Worm (Caenorhabditis elegans): ENCODE results near the gene tpk-1.

Gene tpk-1

DNA sequence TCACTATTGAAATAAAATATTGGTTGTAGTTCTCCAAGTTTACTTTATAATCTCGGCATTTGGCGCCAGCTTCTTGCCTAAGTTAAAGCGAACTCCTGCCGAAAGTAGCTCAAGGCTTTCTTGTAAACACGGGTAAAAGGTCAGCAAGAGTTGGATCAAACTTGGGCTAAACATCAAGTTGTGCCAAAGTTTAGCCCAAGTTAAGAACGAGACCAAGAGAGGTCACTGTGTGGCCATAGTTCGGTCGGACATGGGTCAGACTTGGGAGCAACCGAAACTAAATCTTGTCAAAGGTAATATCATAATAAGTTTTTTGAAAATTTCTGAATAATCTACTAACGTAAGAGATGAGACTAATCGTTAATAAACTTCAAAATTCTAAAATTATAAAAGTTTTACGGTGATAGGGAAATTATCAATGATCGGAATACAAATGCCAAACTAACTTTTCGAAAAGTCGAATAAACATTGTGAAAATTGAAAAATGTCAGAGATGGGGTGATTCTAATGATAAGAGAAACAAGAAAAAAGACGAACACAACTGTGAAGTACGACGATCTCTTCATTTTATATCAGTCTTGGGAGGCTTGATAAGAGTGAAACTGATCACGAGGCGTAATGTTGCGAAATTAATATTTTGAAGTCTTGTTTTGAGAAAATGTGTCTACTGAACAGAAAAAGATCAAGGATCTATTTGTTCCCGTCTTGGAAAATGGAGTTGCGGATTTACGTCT is 43.9 kb upstream of the tpk-1 start (continued):
- TF ChIP-seq lin-29 (GFP tag; IDR thresholded peaks at IDR 0.05) = no peak
- no peak for TF ChIP-seq lir-3 (tag; optimal IDR thresholded peaks at IDR 0.05)
- no peak for TF ChIP-seq nhr-6 (tag; optimal IDR thresholded peaks at IDR 0.05)
- TF ChIP-seq nhr-77 (tag; optimal IDR thresholded peaks at IDR 0.05) = peak; percentile 84
- no peak for TF ChIP-seq lin-15B (tag; optimal IDR thresholded peaks at IDR 0.05)
- no peak for TF ChIP-seq snpc-4 (tag; optimal IDR thresholded peaks at IDR 0.05)
- no peak for TF ChIP-seq D1046.2 (GFP tag; IDR thresholded peaks at IDR 0.05)
- no peak for TF ChIP-seq zag-1 (tag; optimal IDR thresholded peaks at IDR 0.05)
- TF ChIP-seq lsy-2 (tag; optimal IDR thresholded peaks at IDR 0.05) = peak in 1 of 2 experiments; percentile 70
- no peak for TF ChIP-seq hmg-1.1 (GFP tag; IDR thresholded peaks at IDR 0.05)
- peak in 1 of 2 experiments; percentile 3 for TF ChIP-seq unc-62 (GFP tag; optimal IDR thresholded peaks at IDR 0.05 in 1 of 2)
- no peak for TF ChIP-seq unc-62 (tag; optimal IDR thresholded peaks at IDR 0.05)
- TF ChIP-seq tag-97 (GFP tag; IDR thresholded peaks at IDR 0.05) = no peak
- no peak for TF ChIP-seq F37D6.2 (tag; optimal IDR thresholded peaks at IDR 0.05)

ce11 chrIII:8869663-8870062 is 42.3 kb upstream of the tpk-1 start:
- TF ChIP-seq Y75B8A.6 (GFP tag; IDR thresholded peaks at IDR 0.05) (no peak), ztf-11 (tag; optimal IDR thresholded peaks at IDR 0.05) (no peak), T20F7.1 (GFP tag; optimal IDR thresholded peaks at IDR 0.05) (no peak), aha-1 (tag) (peak; percentile 94), zip-11 (GFP tag; IDR thresholded peaks at IDR 0.05) (no peak), unc-62 (GFP tag; optimal IDR thresholded peaks at IDR 0.05 in 1 of 2) (no peak), unc-62 (tag; optimal IDR thresholded peaks at IDR 0.05) (no peak), nhr-111 (GFP tag; optimal IDR thresholded peaks at IDR 0.05) (no peak)

- TF ChIP-seq fkh-10 (GFP tag; optimal IDR thresholded peaks at IDR 0.05) (no peak), T26A8.4 (GFP tag; IDR thresholded peaks at IDR 0.05) (peak; percentile 40; the same call in 1 of the 2 replicates), tra-1 (GFP tag; IDR thresholded peaks at IDR 0.05) (no peak), lin-29 (GFP tag; IDR thresholded peaks at IDR 0.05) (no peak), pqm-1 (tag; optimal IDR thresholded peaks at IDR 0.05) (no peak), daf-19 (GFP tag; conservative IDR thresholded peaks at IDR 0.05) (no peak), ces-1 (GFP tag; optimal IDR thresholded peaks at IDR 0.05) (no peak), nhr-25 (tag; optimal IDR thresholded peaks at IDR 0.05; ENCODE audit: borderline replicate concordance, insufficient read depth) (no peak), Y75B8A.6 (GFP tag; IDR thresholded peaks at IDR 0.05) (no peak), hmg-1.1 (GFP tag; IDR thresholded peaks at IDR 0.05) (peak; percentile 42), madf-5 (GFP tag; IDR thresholded peaks at IDR 0.05) (no peak), nhr-102 (tag; optimal IDR thresholded peaks at IDR 0.05) (no peak), daf-16 (GFP tag; optimal IDR thresholded peaks at IDR 0.05) (no peak), daf-16 (tag; optimal IDR thresholded peaks at IDR 0.05) (no peak), lin-1 (GFP tag; IDR thresholded peaks at IDR 0.05) (no peak), aly-2 (tag; optimal IDR thresholded peaks at IDR 0.05) (no peak), lim-7 (GFP tag; IDR thresholded peaks at IDR 0.05) (peak; percentile 33; the same call in 1 of the 2 replicates), nhr-237 (tag; optimal IDR thresholded peaks at IDR 0.05) (no peak), hlh-11 (tag; optimal IDR thresholded peaks at IDR 0.05) (no peak), mdl-1 (tag; optimal IDR thresholded peaks at IDR 0.05) (no peak), zip-11 (GFP tag; IDR thresholded peaks at IDR 0.05) (no peak), duxl-1 (tag; optimal IDR thresholded peaks at IDR 0.05; ENCODE audit: poor library complexity) (no peak), zag-1 (tag; optimal IDR thresholded peaks at IDR 0.05) (no peak), ceh-32 (tag; optimal IDR thresholded peaks at IDR 0.05; ENCODE audit: poor library complexity) (no peak), tag-97 (GFP tag; IDR thresholded peaks at IDR 0.05) (no peak), F49E8.2 (tag; optimal IDR thresholded peaks at IDR 0.05; ENCODE audit: borderline replicate concordance) (no peak), ceh-20 (GFP tag; IDR thresholded peaks at IDR 0.05) (no peak), attf-4 (tag; optimal IDR thresholded peaks at IDR 0.05) (no peak), nhr-10 (tag; optimal IDR thresholded peaks at IDR 0.05) (no peak), snpc-4 (tag; optimal IDR thresholded peaks at IDR 0.05) (no peak), sdz-12 (GFP tag; optimal IDR thresholded peaks at IDR 0.05) (no peak), F44E2.7 (GFP tag; IDR thresholded peaks at IDR 0.05) (no peak), unc-39 (tag; optimal IDR thresholded peaks at IDR 0.05) (no peak), vab-7 (GFP tag; IDR thresholded peaks at IDR 0.05) (peak; percentile 48), gei-8 (GFP tag; optimal IDR thresholded peaks at IDR 0.05) (no peak)
Observed at ce11 chrIII:8873045-8873457, 38.9 kb upstream of the tpk-1 start.
